Fruit fly (Drosophila melanogaster) whole organism, embryonic: Measurements from ENCODE around the gene CG13247.

Experiments used
- ATbp ChIP-seq: fragments of 200-800 bp; sonication (Bioruptor generic); optimal IDR thresholded peaks from 2 replicates; lab custom pipeline; 2017; ENCODE audit warnings: missing biosample characterization, mild to moderate bottlenecking, missing genetic modification characterization, missing genetic modification reagents
- Adf1 ChIP-seq: fragments of 200-800 bp; sonication (Bioruptor generic); IDR thresholded peaks from 2 replicates; pipeline ENCODE4 v1.3.6; 2022; ENCODE audit warnings: missing biosample characterization, missing genetic modification characterization
- CG11085 ChIP-seq: fragments of 200-800 bp; sonication (Bioruptor generic); IDR thresholded peaks from 2 replicates; pipeline ENCODE4 v1.3.6; 2022; ENCODE audit warnings: missing biosample characterization, missing genetic modification characterization
- CG13624 ChIP-seq: fragments of 200-800 bp; sonication (Bioruptor generic); optimal IDR thresholded peaks from 2 replicates; lab custom pipeline; 2016; ENCODE audit warnings: missing biosample characterization, missing genetic modification characterization
- CG15601 ChIP-seq: fragments of 200-800 bp; sonication (Bioruptor generic); optimal IDR thresholded peaks from 3 replicates; lab custom pipeline; 2019; ENCODE audit warnings: missing biosample characterization, mild to moderate bottlenecking, missing genetic modification characterization, moderate library complexity
- CG1603 ChIP-seq: fragments of 200-800 bp; sonication (Bioruptor generic); optimal IDR thresholded peaks from 2 replicates; lab custom pipeline; 2019; ENCODE audit warnings: missing biosample characterization, mild to moderate bottlenecking, missing genetic modification characterization, moderate library complexity
- CG18011 ChIP-seq: fragments of 200-800 bp; sonication (Bioruptor generic); optimal IDR thresholded peaks from 2 replicates; lab custom pipeline; 2017; ENCODE audit warnings: missing biosample characterization, missing genetic modification characterization, mild to moderate bottlenecking, moderate library complexity, missing genotype
- CG32767 ChIP-seq: fragments of 200-800 bp; sonication (Bioruptor generic); IDR thresholded peaks from 2 replicates; pipeline ENCODE4 v1.3.6; 2022; ENCODE audit warnings: missing biosample characterization, missing genetic modification characterization
- CG3838 ChIP-seq: fragments of 200-800 bp; sonication (Bioruptor generic); optimal IDR thresholded peaks from 3 replicates; lab custom pipeline; 2016; ENCODE audit warnings: missing biosample characterization, missing genetic modification characterization
- CG4360 ChIP-seq: fragments of 200-800 bp; sonication (Bioruptor generic); IDR thresholded peaks from 2 replicates; pipeline ENCODE4 v1.3.6; 2022; ENCODE audit warnings: missing biosample characterization, missing genetic modification characterization
- CG4707 ChIP-seq: fragments of 200-800 bp; sonication (Bioruptor generic); optimal IDR thresholded peaks from 2 replicates; lab custom pipeline; 2018; ENCODE audit warnings: missing biosample characterization, mild to moderate bottlenecking, missing genetic modification characterization, moderate library complexity
- CG4854 ChIP-seq: fragments of 200-800 bp; sonication (Bioruptor generic); optimal IDR thresholded peaks from 2 replicates; lab custom pipeline; 2016; ENCODE audit warnings: missing biosample characterization, missing genetic modification characterization, inconsistent platforms
- CG6654 ChIP-seq: fragments of 200-800 bp; sonication (Bioruptor generic); optimal IDR thresholded peaks from 2 replicates; lab custom pipeline; 2017; ENCODE audit warnings: missing biosample characterization, mild to moderate bottlenecking, missing genetic modification characterization
- CG7745 ChIP-seq: fragments of 200-800 bp; sonication (Bioruptor generic); optimal IDR thresholded peaks from 2 replicates; lab custom pipeline; 2018; ENCODE audit warnings: missing biosample characterization, mild to moderate bottlenecking, missing genetic modification characterization, moderate library complexity
- CG9817 ChIP-seq: fragments of 200-800 bp; sonication (Bioruptor generic); optimal IDR thresholded peaks from 2 replicates; lab custom pipeline; 2018; ENCODE audit warnings: missing biosample characterization, mild to moderate bottlenecking, missing genetic modification characterization, moderate library complexity
- Camta ChIP-seq: fragments of 200-800 bp; sonication (Bioruptor generic); optimal IDR thresholded peaks from 2 replicates; lab custom pipeline; 2016; ENCODE audit warnings: missing biosample characterization, missing genetic modification characterization
- CkIIα-i1 ChIP-seq: fragments of 200-800 bp; sonication (Bioruptor generic); IDR thresholded peaks from 2 replicates; pipeline ENCODE4 v1.3.6; 2022; ENCODE audit warnings: missing biosample characterization, missing genetic modification characterization
- Dek ChIP-seq: fragments of 200-800 bp; sonication (Bioruptor generic); optimal IDR thresholded peaks from 3 replicates; lab custom pipeline; 2019; ENCODE audit warnings: missing biosample characterization, mild to moderate bottlenecking, missing genetic modification characterization, moderate library complexity
- Fer3 ChIP-seq: fragments of 200-800 bp; sonication (Bioruptor generic); optimal IDR thresholded peaks from 2 replicates; lab custom pipeline; 2018; ENCODE audit warnings: missing biosample characterization, mild to moderate bottlenecking, missing genetic modification characterization, moderate library complexity
- HLHmδ ChIP-seq: fragments of 200-800 bp; sonication (Bioruptor generic); optimal IDR thresholded peaks from 2 replicates; lab custom pipeline; 2018; ENCODE audit warnings: missing biosample characterization, mild to moderate bottlenecking, missing genetic modification characterization, moderate library complexity
- Lpt ChIP-seq: fragments of >200 bp; optimal IDR thresholded peaks from 2 replicates; lab custom pipeline; 2018; ENCODE audit warnings: missing biosample characterization, missing genetic modification characterization
- MTF-1 ChIP-seq: fragments of 200-800 bp; sonication (Bioruptor generic); optimal IDR thresholded peaks from 2 replicates; lab custom pipeline; 2018; ENCODE audit warnings: missing biosample characterization, mild to moderate bottlenecking, missing genetic modification characterization, borderline replicate concordance
- Myb ChIP-seq: fragments of 200-800 bp; sonication (Bioruptor generic); optimal IDR thresholded peaks from 2 replicates; lab custom pipeline; 2016; ENCODE audit warnings: missing biosample characterization, missing genetic modification characterization
- NC2β ChIP-seq: fragments of 200-800 bp; sonication (Bioruptor generic); optimal IDR thresholded peaks from 2 replicates; lab custom pipeline; 2016; ENCODE audit warnings: missing biosample characterization, missing genetic modification characterization
- NK7.1 ChIP-seq: fragments of 200-800 bp; sonication (Bioruptor generic); optimal IDR thresholded peaks from 3 replicates; lab custom pipeline; 2016; ENCODE audit warnings: missing biosample characterization, missing genetic modification characterization
- Oli ChIP-seq: fragments of 200-800 bp; sonication (Bioruptor generic); optimal IDR thresholded peaks from 2 replicates; lab custom pipeline; 2018; ENCODE audit warnings: missing biosample characterization, mild to moderate bottlenecking, missing genetic modification characterization, moderate library complexity
- PHDP ChIP-seq: fragments of 200-800 bp; sonication (Bioruptor generic); optimal IDR thresholded peaks from 3 replicates; lab custom pipeline; 2018; ENCODE audit warnings: missing biosample characterization, mild to moderate bottlenecking, missing genetic modification characterization, moderate library complexity
- Ptx1 ChIP-seq: fragments of 200-800 bp; sonication (Bioruptor generic); IDR thresholded peaks from 2 replicates; pipeline ENCODE4 v1.3.6; 2022; ENCODE audit warnings: missing biosample characterization, missing genetic modification characterization
- Sox102F ChIP-seq: fragments of 200-800 bp; sonication (Bioruptor generic); optimal IDR thresholded peaks from 2 replicates; lab custom pipeline; 2018; ENCODE audit warnings: missing biosample characterization, mild to moderate bottlenecking, missing genetic modification characterization, moderate library complexity
- Spps ChIP-seq: fragments of 200-800 bp; sonication (Bioruptor generic); optimal IDR thresholded peaks from 2 replicates; lab custom pipeline; 2018; ENCODE audit warnings: missing biosample characterization, mild to moderate bottlenecking, missing genetic modification characterization
- aop ChIP-seq: fragments of 200-800 bp; sonication (Bioruptor generic); IDR thresholded peaks from 2 replicates; pipeline ENCODE4 v1.3.6; 2022; ENCODE audit warnings: missing biosample characterization, missing genetic modification characterization
- ase ChIP-seq: fragments of 200-800 bp; sonication (Bioruptor generic); IDR thresholded peaks from 3 replicates; pipeline ENCODE4 v1.3.6; 2022; ENCODE audit warnings: missing biosample characterization, missing genetic modification characterization
- cg ChIP-seq: fragments of 200-800 bp; sonication (Bioruptor generic); optimal IDR thresholded peaks from 3 replicates; lab custom pipeline; 2019; ENCODE audit warnings: missing biosample characterization, mild to moderate bottlenecking, missing genetic modification characterization, moderate library complexity
- corto ChIP-seq: fragments of 200-800 bp; sonication (Bioruptor generic); optimal IDR thresholded peaks from 2 replicates; lab custom pipeline; 2016; ENCODE audit warnings: missing biosample characterization, mild to moderate bottlenecking, missing genetic modification characterization, moderate library complexity
- danr ChIP-seq: fragments of 200-800 bp; sonication (Bioruptor generic); IDR thresholded peaks from 2 replicates; pipeline ENCODE4 v1.3.6; 2022; ENCODE audit warnings: missing biosample characterization, missing genetic modification characterization
- gsb ChIP-seq: fragments of 200-800 bp; sonication (Bioruptor generic); IDR thresholded peaks from 2 replicates; pipeline ENCODE4 v1.3.6; 2022; ENCODE audit warnings: missing biosample characterization, missing genetic modification characterization
- lola ChIP-seq, 3 experiments: fragments of >200 bp in 2 of 3; fragments of 200-800 bp in 1 of 3; sonication (Bioruptor generic) in 1 of 3; optimal IDR thresholded peaks; 2 replicates each; lab custom pipeline; 2017 to 2019; ENCODE audit warnings: missing biosample characterization in 3 of 3, missing genetic modification characterization in 3 of 3, mild to moderate bottlenecking in 1 of 3, moderate library complexity in 1 of 3
- luna ChIP-seq: fragments of 200-800 bp; sonication (Bioruptor generic); optimal IDR thresholded peaks from 2 replicates; lab custom pipeline; 2016; ENCODE audit warnings: missing biosample characterization, missing genetic modification characterization
- nerfin-2 ChIP-seq: fragments of 200-800 bp; sonication (Bioruptor generic); IDR thresholded peaks from 2 replicates; pipeline ENCODE4 v1.3.6; 2022; ENCODE audit warnings: missing biosample characterization, missing genetic modification characterization; ENCODE audit not compliant: partially characterized antibody
- odd ChIP-seq: fragments of 200-800 bp; sonication (Bioruptor generic); optimal IDR thresholded peaks from 2 replicates; lab custom pipeline; 2017; ENCODE audit warnings: missing biosample characterization, mild to moderate bottlenecking, missing genetic modification characterization
- phol ChIP-seq: fragments of 200-800 bp; sonication (Bioruptor generic); optimal IDR thresholded peaks from 3 replicates; lab custom pipeline; 2018; ENCODE audit warnings: missing biosample characterization, mild to moderate bottlenecking, missing genetic modification characterization, moderate library complexity
- pnt ChIP-seq: fragments of 200-800 bp; sonication (Bioruptor generic); optimal IDR thresholded peaks from 3 replicates; lab custom pipeline; 2016; ENCODE audit warnings: missing biosample characterization, missing genetic modification characterization
- sd ChIP-seq: fragments of 200-800 bp; sonication (Bioruptor generic); optimal IDR thresholded peaks from 3 replicates; lab custom pipeline; 2018; ENCODE audit warnings: missing biosample characterization, mild to moderate bottlenecking, missing genetic modification characterization, moderate library complexity
- sens-2 ChIP-seq: fragments of 200-800 bp; sonication (Bioruptor generic); IDR thresholded peaks from 2 replicates; pipeline ENCODE4 v1.3.6; 2022; ENCODE audit warnings: missing biosample characterization, missing genetic modification characterization
- slp2 ChIP-seq: fragments of 200-800 bp; sonication (Bioruptor generic); optimal IDR thresholded peaks from 2 replicates; lab custom pipeline; 2016; ENCODE audit warnings: missing biosample characterization, missing genetic modification characterization
- sr ChIP-seq: fragments of 200-800 bp; sonication (Bioruptor generic); IDR thresholded peaks from 3 replicates; pipeline ENCODE4 v1.3.6; 2022; ENCODE audit warnings: missing biosample characterization, missing genetic modification characterization
- tx ChIP-seq: fragments of 200-800 bp; sonication (Bioruptor generic); optimal IDR thresholded peaks from 2 replicates; lab custom pipeline; 2016; ENCODE audit warnings: missing biosample characterization, missing genetic modification characterization
- z ChIP-seq: fragments of 200-800 bp; sonication (Bioruptor generic); IDR thresholded peaks from 3 replicates; pipeline ENCODE4 v1.3.6; 2022; ENCODE audit warnings: missing biosample characterization, missing genetic modification characterization

Gene CG13247

DNA sequence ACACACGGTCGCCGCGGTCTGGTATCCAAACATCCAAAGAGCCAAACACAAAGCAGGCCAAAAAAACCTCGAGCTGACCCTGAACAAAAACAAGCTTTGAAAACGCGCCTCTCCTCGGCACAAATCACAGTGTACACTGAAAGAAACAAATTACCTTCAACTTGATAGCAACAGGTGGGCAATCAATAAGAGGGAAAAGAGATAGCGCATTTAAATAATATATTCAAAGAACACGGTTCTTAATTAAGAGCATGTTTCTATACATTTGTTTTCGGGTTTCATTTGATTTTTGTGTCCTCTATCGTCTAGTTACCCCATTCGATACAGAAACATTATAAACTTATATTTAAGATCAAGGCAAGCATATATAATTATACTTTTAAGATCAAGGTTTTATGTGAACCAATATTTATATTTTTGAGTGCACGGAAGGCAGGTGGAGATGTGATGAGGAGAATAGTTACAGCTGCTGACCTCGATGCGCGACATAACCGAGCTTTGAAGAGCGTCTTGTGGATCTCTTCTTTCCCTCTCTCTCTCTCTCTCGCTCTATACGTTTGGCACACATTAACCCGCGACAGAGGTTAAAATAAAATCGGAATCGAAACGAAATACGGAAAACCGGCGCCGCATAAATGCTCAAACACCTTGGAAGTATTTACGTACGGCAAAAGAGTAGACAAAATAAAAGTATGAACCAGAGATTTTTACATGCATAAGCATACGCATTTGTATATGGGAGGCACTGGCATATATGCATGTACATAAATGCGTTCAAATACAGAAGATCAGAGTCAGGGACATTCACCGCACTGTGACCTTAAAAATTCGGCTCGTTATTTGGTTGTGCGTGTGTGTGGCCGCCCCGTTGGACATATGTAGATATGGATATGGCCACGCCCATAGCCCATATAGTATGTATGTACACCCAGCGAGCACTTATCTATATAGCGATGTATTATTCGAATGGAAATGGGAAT, 28.4 kb downstream of the CG13247 start (continued):
- TF ChIP-seq CG9817 (tag; lab: Kevin White, UChicago) (peak; percentile 82), CG18011 (peak; percentile 68), HLHmδ (GFP tag; lab: Kevin White, UChicago) (no peak), luna (no peak), slp2 (GFP tag; lab: Kevin White, UChicago) (peak; percentile 57), sd (tag; lab: Kevin White, UChicago) (peak; percentile 66), aop (GFP tag; lab: Robert Waterston, UW) (no peak), Myb (GFP tag; lab: Kevin White, UChicago) (peak; percentile 21), ATbp (GFP tag; lab: Kevin White, UChicago) (peak; percentile 85), Camta (GFP tag; lab: Kevin White, UChicago) (peak; percentile 60), NC2β (GFP tag; lab: Kevin White, UChicago) (peak; percentile 50), PHDP (tag; lab: Kevin White, UChicago) (peak; percentile 90), Adf1 (peak; percentile 32), CG4360 (no peak), tx (GFP tag; lab: Kevin White, UChicago) (peak; percentile 75), corto (GFP tag; lab: Kevin White, UChicago) (peak; percentile 71), CG32767 (GFP tag; lab: Robert Waterston, UW) (no peak), CG4854 (GFP tag; lab: Kevin White, UChicago) (peak; percentile 75), Spps (tag; lab: Kevin White, UChicago) (peak; percentile 42), pnt (GFP tag; lab: Kevin White, UChicago) (peak; percentile 66), CkIIα-i1 (no peak), ase (GFP tag; lab: Robert Waterston, UW) (peak; percentile 79), CG3838 (GFP tag; lab: Kevin White, UChicago) (peak; percentile 19), NK7.1 (GFP tag; lab: Kevin White, UChicago) (peak; percentile 54), danr (GFP tag; lab: Robert Waterston, UW) (peak; percentile 57; the same call in 1 of the 2 replicates), Dek (tag; lab: Kevin White, UChicago) (peak; percentile 90), sens-2 (no peak), CG6654 (GFP tag; lab: Kevin White, UChicago) (peak; percentile 47), CG13624 (GFP tag; lab: Kevin White, UChicago) (peak; percentile 75), nerfin-2 (GFP tag; lab: Robert Waterston, UW) (no peak), MTF-1 (GFP tag; lab: Kevin White, UChicago) (no peak), Lpt (GFP tag; lab: Kevin White, UChicago) (no peak), sr (GFP tag; lab: Robert Waterston, UW) (no peak), phol (tag; lab: Kevin White, UChicago) (peak; percentile 91), CG7745 (no peak), Sox102F (GFP tag; lab: Kevin White, UChicago) (peak; percentile 91), Fer3 (tag; lab: Kevin White, UChicago) (peak; percentile 83), CG15601 (tag; lab: Kevin White, UChicago) (peak; percentile 82), lola (GFP tag; optimal IDR thresholded peaks at IDR 0.05; lab: Kevin White, UChicago) (peak in 1 of 3 experiments; percentile 81), odd (GFP tag; lab: Kevin White, UChicago) (peak; percentile 82), Ptx1 (peak; percentile 85), CG4707 (GFP tag; lab: Kevin White, UChicago) (peak; percentile 54), CG1603 (tag; lab: Kevin White, UChicago) (peak; percentile 55), z (GFP tag; lab: Robert Waterston, UW) (no peak), CG11085 (GFP tag; lab: Robert Waterston, UW) (no peak), gsb (GFP tag; lab: Robert Waterston, UW) (peak; percentile 73), Oli (peak; percentile 92), cg (GFP tag; lab: Kevin White, UChicago) (peak; percentile 51)
